Fruit fly (Drosophila melanogaster) whole organism, embryonic: ENCODE data around the gene Orc2.

Experiments
- Bteb2 ChIP-seq: fragments of 200-800 bp; sonication (Bioruptor generic); optimal IDR thresholded peaks from 2 replicates; lab custom pipeline; 2016; ENCODE audit warnings: missing biosample characterization, missing genetic modification characterization
- CG12155 ChIP-seq: fragments of 200-800 bp; sonication (Bioruptor generic); optimal IDR thresholded peaks from 3 replicates; lab custom pipeline; 2016; ENCODE audit warnings: missing biosample characterization, missing genetic modification characterization
- CG13123 ChIP-seq: fragments of 200-800 bp; sonication (Bioruptor generic); optimal IDR thresholded peaks from 2 replicates; lab custom pipeline; 2016; ENCODE audit warnings: missing biosample characterization, missing genetic modification characterization
- CG13296 ChIP-seq: fragments of 200-800 bp; sonication (Bioruptor generic); optimal IDR thresholded peaks from 3 replicates; lab custom pipeline; 2018; ENCODE audit warnings: missing biosample characterization, mild to moderate bottlenecking, missing genetic modification characterization
- CG14441 ChIP-seq: fragments of 200-800 bp; sonication (Bioruptor generic); IDR thresholded peaks from 2 replicates; pipeline ENCODE4 v1.3.6; 2022; ENCODE audit warnings: missing biosample characterization, missing genetic modification characterization
- CG17829 ChIP-seq: fragments of 200-800 bp; optimal IDR thresholded peaks from 2 replicates; lab custom pipeline; 2019; ENCODE audit warnings: missing biosample characterization, mild to moderate bottlenecking, missing genetic modification characterization, moderate library complexity
- CG18764 ChIP-seq: fragments of 200-800 bp; sonication (Bioruptor generic); optimal IDR thresholded peaks from 3 replicates; lab custom pipeline; 2016; ENCODE audit warnings: missing biosample characterization, missing genetic modification characterization
- CG2199 ChIP-seq: fragments of 200-800 bp; sonication (Bioruptor generic); IDR thresholded peaks from 3 replicates; pipeline ENCODE4 v1.3.6; 2022; ENCODE audit warnings: missing biosample characterization, missing genetic modification characterization
- CG2712 ChIP-seq: fragments of 200-800 bp; optimal IDR thresholded peaks from 3 replicates; lab custom pipeline; 2019; ENCODE audit warnings: missing biosample characterization, mild to moderate bottlenecking, missing genetic modification characterization, moderate library complexity
- CG31224 ChIP-seq: fragments of 200-800 bp; sonication (Bioruptor generic); IDR thresholded peaks from 2 replicates; pipeline ENCODE4 v1.3.6; 2022; ENCODE audit warnings: missing biosample characterization, missing genetic modification characterization
- CG34422 ChIP-seq: fragments of 200-800 bp; sonication (Bioruptor generic); IDR thresholded peaks from 3 replicates; pipeline ENCODE4 v1.3.6; 2022; ENCODE audit warnings: missing biosample characterization, missing genetic modification characterization
- CG3838 ChIP-seq: fragments of 200-800 bp; sonication (Bioruptor generic); optimal IDR thresholded peaks from 3 replicates; lab custom pipeline; 2016; ENCODE audit warnings: missing biosample characterization, missing genetic modification characterization
- CG3847 ChIP-seq: fragments of 200-800 bp; sonication (Bioruptor generic); IDR thresholded peaks from 2 replicates; pipeline ENCODE4 v1.3.6; 2022; ENCODE audit warnings: missing biosample characterization, missing genetic modification characterization
- CG4617 ChIP-seq: fragments of 200-800 bp; sonication (Bioruptor generic); optimal IDR thresholded peaks from 3 replicates; lab custom pipeline; 2016; ENCODE audit warnings: missing biosample characterization, missing genetic modification characterization, borderline replicate concordance
- CG7271 ChIP-seq: fragments of 200-800 bp; sonication (Bioruptor generic); optimal IDR thresholded peaks from 2 replicates; lab custom pipeline; 2018; ENCODE audit warnings: missing biosample characterization, mild to moderate bottlenecking, missing genetic modification characterization, moderate library complexity
- CG7357 ChIP-seq: fragments of 200-800 bp; sonication (Bioruptor generic); IDR thresholded peaks from 3 replicates; pipeline ENCODE4 v1.3.6; 2022; ENCODE audit warnings: missing biosample characterization, missing genetic modification characterization
- Dll ChIP-seq: fragments of 200-800 bp; sonication (Bioruptor generic); IDR thresholded peaks from 4 replicates; pipeline ENCODE4 v1.3.6; 2022; ENCODE audit warnings: missing biosample characterization, missing genetic modification characterization; ENCODE audit not compliant: partially characterized antibody
- E2f2 ChIP-seq: fragments of 200-800 bp; sonication (Bioruptor generic); IDR thresholded peaks from 2 replicates; pipeline ENCODE4 v1.3.6; 2022; ENCODE audit warnings: missing biosample characterization, missing genetic modification characterization
- Hr78 ChIP-seq, 2 experiments: fragments of 200-800 bp in 1 of 2; fragments of >200 bp in 1 of 2; sonication (Bioruptor generic) in 1 of 2; optimal IDR thresholded peaks; 2 replicates each; lab custom pipeline; 2017 to 2019; ENCODE audit warnings: missing biosample characterization in 2 of 2, missing genetic modification characterization in 2 of 2, mild to moderate bottlenecking in 1 of 2, moderate library complexity in 1 of 2
- Hsf ChIP-seq: fragments of 200-800 bp; sonication (Bioruptor generic); optimal IDR thresholded peaks from 3 replicates; lab custom pipeline; 2016; ENCODE audit warnings: missing biosample characterization, missing genetic modification characterization
- NC2α ChIP-seq: fragments of 200-800 bp; sonication (Bioruptor generic); optimal IDR thresholded peaks from 2 replicates; lab custom pipeline; 2016; ENCODE audit warnings: missing biosample characterization, missing genetic modification characterization
- NC2β ChIP-seq: fragments of 200-800 bp; sonication (Bioruptor generic); optimal IDR thresholded peaks from 2 replicates; lab custom pipeline; 2016; ENCODE audit warnings: missing biosample characterization, missing genetic modification characterization
- Scr ChIP-seq: fragments of 200-800 bp; sonication (Bioruptor generic); IDR thresholded peaks from 2 replicates; pipeline ENCODE4 v1.3.6; 2022; ENCODE audit warnings: missing biosample characterization, missing genetic modification characterization; ENCODE audit not compliant: partially characterized antibody
- Sry-β ChIP-seq: fragments of 200-800 bp; sonication (Bioruptor generic); optimal IDR thresholded peaks from 2 replicates; lab custom pipeline; 2018; ENCODE audit warnings: missing biosample characterization, mild to moderate bottlenecking, missing genetic modification characterization, moderate library complexity
- Xbp1 ChIP-seq: fragments of 200-800 bp; sonication (Bioruptor generic); optimal IDR thresholded peaks from 3 replicates; lab custom pipeline; 2016; ENCODE audit warnings: missing biosample characterization, mild to moderate bottlenecking, missing genetic modification characterization
- ara ChIP-seq: fragments of 200-800 bp; sonication (Bioruptor generic); IDR thresholded peaks from 2 replicates; pipeline ENCODE4 v1.3.6; 2022; ENCODE audit warnings: missing biosample characterization, missing genetic modification characterization
- ash1 ChIP-seq: fragments of 200-800 bp; sonication (Bioruptor generic); optimal IDR thresholded peaks from 2 replicates; lab custom pipeline; 2018; ENCODE audit warnings: missing biosample characterization, mild to moderate bottlenecking, missing genetic modification characterization
- cad ChIP-seq: fragments of >200 bp; optimal IDR thresholded peaks from 2 replicates; lab custom pipeline; 2017; ENCODE audit warnings: missing biosample characterization, missing genetic modification characterization
- dimm ChIP-seq: fragments of 200-800 bp; sonication (Bioruptor generic); IDR thresholded peaks from 2 replicates; pipeline ENCODE4 v1.3.6; 2022; ENCODE audit warnings: missing biosample characterization, missing genetic modification characterization
- disco-r ChIP-seq: fragments of 200-800 bp; sonication (Bioruptor generic); optimal IDR thresholded peaks from 2 replicates; lab custom pipeline; 2016; ENCODE audit warnings: missing biosample characterization, missing genetic modification characterization
- dmrt99B ChIP-seq: fragments of 200-800 bp; sonication (Bioruptor generic); optimal IDR thresholded peaks from 2 replicates; lab custom pipeline; 2018; ENCODE audit warnings: missing biosample characterization, mild to moderate bottlenecking, missing genetic modification characterization, moderate library complexity
- esg ChIP-seq: fragments of 200-800 bp; sonication (Bioruptor generic); conservative IDR thresholded peaks from 2 replicates; pipeline ENCODE4 v1.3.6; 2022; ENCODE audit warnings: missing biosample characterization, missing genetic modification characterization
- eve ChIP-seq, 2 experiments: fragments of >200 bp; optimal IDR thresholded peaks; 2 replicates each; lab custom pipeline; 2017; ENCODE audit warnings: missing biosample characterization in 2 of 2, missing genetic modification characterization in 2 of 2
- gce ChIP-seq: fragments of 200-800 bp; sonication (Bioruptor generic); IDR thresholded peaks from 3 replicates; pipeline ENCODE4 v1.3.6; 2022; ENCODE audit warnings: missing biosample characterization, missing genetic modification characterization
- gcm2 ChIP-seq: fragments of 200-800 bp; sonication (Bioruptor generic); optimal IDR thresholded peaks from 2 replicates; lab custom pipeline; 2016; ENCODE audit warnings: missing biosample characterization, missing genetic modification characterization
- gfzf ChIP-seq: fragments of 200-800 bp; sonication (Bioruptor generic); optimal IDR thresholded peaks from 2 replicates; lab custom pipeline; 2016; ENCODE audit warnings: missing biosample characterization, mild to moderate bottlenecking, missing genetic modification characterization, moderate library complexity
- gsb ChIP-seq: fragments of 200-800 bp; sonication (Bioruptor generic); IDR thresholded peaks from 2 replicates; pipeline ENCODE4 v1.3.6; 2022; ENCODE audit warnings: missing biosample characterization, missing genetic modification characterization
- hb ChIP-seq: fragments of 200-800 bp; sonication (Bioruptor generic); IDR thresholded peaks from 3 replicates; pipeline ENCODE4 v1.3.6; 2022; ENCODE audit warnings: missing biosample characterization, missing genetic modification characterization; ENCODE audit not compliant: partially characterized antibody
- hth ChIP-seq: fragments of >200 bp; optimal IDR thresholded peaks from 2 replicates; lab custom pipeline; 2017; ENCODE audit warnings: inconsistent platforms
- ind ChIP-seq: fragments of 200-800 bp; sonication (Bioruptor generic); optimal IDR thresholded peaks from 3 replicates; lab custom pipeline; 2016; ENCODE audit warnings: missing biosample characterization, missing genetic modification characterization
- klu ChIP-seq: fragments of 200-800 bp; sonication (Bioruptor generic); IDR thresholded peaks from 2 replicates; pipeline ENCODE4 v1.3.6; 2022; ENCODE audit warnings: missing biosample characterization, missing genetic modification characterization
- prd ChIP-seq, 3 experiments: fragments of >200 bp in 2 of 3; fragments of 200-800 bp in 1 of 3; sonication (Bioruptor generic) in 1 of 3; optimal IDR thresholded peaks in 2 of 3; IDR thresholded peaks in 1 of 3; 2 replicates in 2 of 3; 3 replicates in 1 of 3; pipeline versions ENCODE4 v1.3.6 to Lab custom; 2017 to 2022; ENCODE audit warnings: missing biosample characterization in 1 of 3, missing genetic modification characterization in 1 of 3
- sim ChIP-seq: fragments of 200-800 bp; sonication (Bioruptor generic); IDR thresholded peaks from 2 replicates; pipeline ENCODE4 v1.3.6; 2022; ENCODE audit warnings: missing biosample characterization, missing genetic modification characterization
- sqz ChIP-seq: fragments of 200-800 bp; sonication (Bioruptor generic); optimal IDR thresholded peaks from 3 replicates; lab custom pipeline; 2018; ENCODE audit warnings: missing biosample characterization, mild to moderate bottlenecking, missing genetic modification characterization
- stwl ChIP-seq: fragments of 200-800 bp; sonication (Bioruptor generic); optimal IDR thresholded peaks from 3 replicates; lab custom pipeline; 2018; ENCODE audit warnings: missing biosample characterization, mild to moderate bottlenecking, missing genetic modification characterization, moderate library complexity
- tio ChIP-seq: fragments of 200-800 bp; sonication (Bioruptor generic); optimal IDR thresholded peaks from 2 replicates; lab custom pipeline; 2017; ENCODE audit warnings: missing biosample characterization, missing genetic modification characterization, inconsistent platforms
- toy ChIP-seq: fragments of 200-800 bp; sonication (Bioruptor generic); IDR thresholded peaks from 2 replicates; pipeline ENCODE4 v1.3.6; 2022; ENCODE audit warnings: missing biosample characterization, missing genetic modification characterization
- vfl ChIP-seq: fragments of 200-800 bp; sonication (Bioruptor generic); optimal IDR thresholded peaks from 2 replicates; lab custom pipeline; 2016; ENCODE audit warnings: missing biosample characterization, missing genetic modification characterization
- vvl ChIP-seq: fragments of 200-800 bp; sonication (Bioruptor generic); IDR thresholded peaks from 2 replicates; pipeline ENCODE4 v1.3.6; 2022; ENCODE audit warnings: missing biosample characterization, missing genetic modification characterization
- zfh1 ChIP-seq: fragments of 200-800 bp; sonication (Bioruptor generic); IDR thresholded peaks from 3 replicates; pipeline ENCODE4 v1.3.6; 2022; ENCODE audit warnings: missing biosample characterization, missing genetic modification characterization

Orc2 gene

dm6 chr3R:14012478-14013146 is 47.9 kb downstream of the Orc2 start (continued):
- peak; percentile 96 for TF ChIP-seq CG14441
- TF ChIP-seq dmrt99B: peak; percentile 96
- TF ChIP-seq E2f2 (GFP tag; lab: Robert Waterston, UW): peak; percentile 77
- peak; percentile 94 for TF ChIP-seq CG18764 (GFP tag; lab: Kevin White, UChicago)
- peak; percentile 89 for TF ChIP-seq CG7357 (GFP tag; lab: Robert Waterston, UW)
- TF ChIP-seq vfl (GFP tag; lab: Kevin White, UChicago): no peak
- TF ChIP-seq hb (GFP tag; lab: Robert Waterston, UW): no peak; the same call in 2 of the 3 replicates
- TF ChIP-seq CG34422 (GFP tag; lab: Robert Waterston, UW): peak; percentile 98
- peak; percentile 95 for TF ChIP-seq NC2β (GFP tag; lab: Kevin White, UChicago)
- TF ChIP-seq CG7271 (tag; lab: Kevin White, UChicago): peak; percentile 75
- peak; percentile 91 for TF ChIP-seq toy (GFP tag; lab: Robert Waterston, UW)
- peak; percentile 91 for TF ChIP-seq sqz (GFP tag; lab: Kevin White, UChicago)
- no peak for TF ChIP-seq NC2α (GFP tag; lab: Kevin White, UChicago)
- no peak for TF ChIP-seq hth (lab: Kevin White, UChicago)
- peak; percentile 8 for TF ChIP-seq CG4617 (GFP tag; lab: Kevin White, UChicago)
- TF ChIP-seq disco-r (GFP tag; lab: Kevin White, UChicago): peak; percentile 78
- TF ChIP-seq CG13296: peak; percentile 85
- TF ChIP-seq ash1 (GFP tag; lab: Kevin White, UChicago): no peak
- no peak for TF ChIP-seq Dll (GFP tag; lab: Robert Waterston, UW)
- TF ChIP-seq CG12155 (GFP tag; lab: Kevin White, UChicago): peak; percentile 61
- TF ChIP-seq stwl (tag; lab: Kevin White, UChicago): peak; percentile 74
- TF ChIP-seq gfzf (GFP tag; lab: Kevin White, UChicago): no peak
- TF ChIP-seq sim: peak; percentile 94
- TF ChIP-seq gsb (GFP tag; lab: Robert Waterston, UW): peak; percentile 92
- peak; percentile 98 for TF ChIP-seq CG2199 (GFP tag; lab: Robert Waterston, UW)
- peak; percentile 93 for TF ChIP-seq esg
- TF ChIP-seq CG13123: peak; percentile 47
- peak; percentile 96 for TF ChIP-seq gce
- TF ChIP-seq Hsf: peak; percentile 78
- peak; percentile 69 for TF ChIP-seq tio (GFP tag; lab: Kevin White, UChicago)
- TF ChIP-seq eve (GFP tag; optimal IDR thresholded peaks at IDR 0.05; lab: Kevin White, UChicago): peak in 1 of 2 experiments; percentile 94
- no peak for TF ChIP-seq prd (optimal IDR thresholded peaks at IDR 0.05; lab: Kevin White, UChicago)
- peak; percentile 98 for TF ChIP-seq prd (GFP tag; IDR thresholded peaks at IDR 0.05; lab: Robert Waterston, UW)
- TF ChIP-seq CG3838 (GFP tag; lab: Kevin White, UChicago): peak; percentile 21
- TF ChIP-seq Xbp1 (GFP tag; lab: Kevin White, UChicago): peak; percentile 83
- TF ChIP-seq ara (GFP tag; lab: Robert Waterston, UW): peak; percentile 98
- peak; percentile 43 for TF ChIP-seq Sry-β (GFP tag; lab: Kevin White, UChicago)
- peak; percentile 98 for TF ChIP-seq vvl (GFP tag; lab: Robert Waterston, UW)
- peak; percentile 41 for TF ChIP-seq Bteb2 (GFP tag; lab: Kevin White, UChicago)
- peak; percentile 96 for TF ChIP-seq CG2712 (tag; lab: Kevin White, UChicago)
- TF ChIP-seq klu (GFP tag; lab: Robert Waterston, UW): peak; percentile 84
- no peak for TF ChIP-seq cad (GFP tag; lab: Kevin White, UChicago)
- TF ChIP-seq dimm (GFP tag; lab: Robert Waterston, UW): peak; percentile 79
- peak; percentile 41 for TF ChIP-seq Scr (GFP tag; lab: Robert Waterston, UW)
- peak; percentile 78 for TF ChIP-seq gcm2 (GFP tag; lab: Kevin White, UChicago)
- TF ChIP-seq ind: peak; percentile 96
- TF ChIP-seq CG17829 (tag; lab: Kevin White, UChicago): peak; percentile 93
- TF ChIP-seq zfh1: peak; percentile 98
- peak in 1 of 2 experiments; percentile 68 for TF ChIP-seq Hr78 (GFP tag; optimal IDR thresholded peaks at IDR 0.05; lab: Kevin White, UChicago)
- peak; percentile 77 for TF ChIP-seq CG3847 (GFP tag; lab: Robert Waterston, UW)
- TF ChIP-seq CG31224 (GFP tag; lab: Robert Waterston, UW): peak; percentile 87
